ENCODE assay signal across 2 fruit fly cellular contexts in genomic region chr2L:4070442-4070841, dm6.
TF ChIP-seq lines count a peak whose summit lies in the region.

No protein-coding gene starts in this region.

TF ChIP-seq in whole organism, prepupa, 60 proteins besides CTCF, POLR2A, EP300 and RAD21:
- TF ChIP-seq Hr39 (GFP tag; optimal IDR thresholded peaks at IDR 0.05; lab: Kevin White, UChicago) (no peak), svp (GFP tag; lab: Kevin White, UChicago) (peak; percentile 58), CG3919 (GFP tag; optimal IDR thresholded peaks at IDR 0.05; lab: Kevin White, UChicago) (peak; percentile 3), achi (GFP tag; optimal IDR thresholded peaks at IDR 0.05; lab: Kevin White, UChicago) (peak; percentile 33), OdsH (GFP tag; optimal IDR thresholded peaks at IDR 0.05; lab: Kevin White, UChicago) (peak; percentile 43), Blimp-1 (GFP tag; optimal IDR thresholded peaks at IDR 0.05; lab: Kevin White, UChicago) (no peak), CG15336 (GFP tag; IDR thresholded peaks at IDR 0.05; lab: Robert Waterston, UW) (peak; percentile 41; the same call in 1 of the 2 replicates), Ets21C (GFP tag; optimal IDR thresholded peaks at IDR 0.05; lab: Kevin White, UChicago) (no peak), spab (GFP tag; optimal IDR thresholded peaks at IDR 0.05; lab: Kevin White, UChicago) (peak; percentile 11), CG6163 (GFP tag; IDR thresholded peaks at IDR 0.05; lab: Robert Waterston, UW) (peak; percentile 35; the same call in 2 of the 3 replicates), pdm3 (GFP tag; optimal IDR thresholded peaks at IDR 0.05; lab: Kevin White, UChicago) (peak; percentile 27), CG8319 (GFP tag; optimal IDR thresholded peaks at IDR 0.05; lab: Kevin White, UChicago) (no peak), CG6808 (GFP tag; optimal IDR thresholded peaks at IDR 0.05; lab: Kevin White, UChicago) (no peak), Eip78C (GFP tag; lab: Kevin White, UChicago) (peak; percentile 62), Ets96B (tag; optimal IDR thresholded peaks at IDR 0.05; lab: Kevin White, UChicago) (no peak), CG10631 (GFP tag; optimal IDR thresholded peaks at IDR 0.05; lab: Kevin White, UChicago) (peak; percentile 41), CG11762 (GFP tag; optimal IDR thresholded peaks at IDR 0.05; lab: Kevin White, UChicago; ENCODE audit: insufficient read depth) (no peak), CG34406 (GFP tag; optimal IDR thresholded peaks at IDR 0.05; lab: Kevin White, UChicago) (no peak), esn (GFP tag; optimal IDR thresholded peaks at IDR 0.05; lab: Kevin White, UChicago) (peak; percentile 30), eg (GFP tag; IDR thresholded peaks at IDR 0.05; lab: Robert Waterston, UW) (0 out of 3 replicates have a peak, but pooled peaks have one; percentile 11), cyc (GFP tag; optimal IDR thresholded peaks at IDR 0.05; lab: Kevin White, UChicago) (peak; percentile 6), CG6792 (GFP tag; optimal IDR thresholded peaks at IDR 0.05; lab: Kevin White, UChicago) (no peak), CG32006 (GFP tag; optimal IDR thresholded peaks at IDR 0.05; lab: Kevin White, UChicago) (peak; percentile 51), Hr4 (GFP tag; optimal IDR thresholded peaks at IDR 0.05; lab: Kevin White, UChicago) (peak; percentile 8), Smox (GFP tag; optimal IDR thresholded peaks at IDR 0.05; lab: Kevin White, UChicago) (no peak), CG31627 (GFP tag; optimal IDR thresholded peaks at IDR 0.05; lab: Kevin White, UChicago) (no peak), acj6 (GFP tag; optimal IDR thresholded peaks at IDR 0.05; lab: Kevin White, UChicago) (peak; percentile 3), CG8119 (GFP tag; IDR thresholded peaks at IDR 0.05; lab: Robert Waterston, UW) (peak; percentile 37; the same call in 1 of the 3 replicates), CG9139 (GFP tag; optimal IDR thresholded peaks at IDR 0.05; lab: Kevin White, UChicago) (no peak), CG10669 (GFP tag; optimal IDR thresholded peaks at IDR 0.05; lab: Kevin White, UChicago) (peak; percentile 25)

TF ChIP-seq in whole organism, pupa, 21 proteins besides CTCF, POLR2A, EP300 and RAD21:
- TF ChIP-seq fd96Ca (GFP tag; IDR thresholded peaks at IDR 0.05; lab: Robert Waterston, UW): peak; percentile 55; the same call in 1 of the 3 replicates
- peak; percentile 41 for TF ChIP-seq CG14655 (GFP tag; optimal IDR thresholded peaks at IDR 0.05; lab: Kevin White, UChicago)
- no peak for TF ChIP-seq CG13204 (GFP tag; optimal IDR thresholded peaks at IDR 0.05; lab: Kevin White, UChicago)
- no peak for TF ChIP-seq Pif1B (GFP tag; optimal IDR thresholded peaks at IDR 0.05; lab: Kevin White, UChicago)
- peak; percentile 24 for TF ChIP-seq CG8159 (tag; optimal IDR thresholded peaks at IDR 0.05; lab: Kevin White, UChicago)
- TF ChIP-seq CG15710 (tag; optimal IDR thresholded peaks at IDR 0.05; lab: Kevin White, UChicago): peak; percentile 2
- TF ChIP-seq CG32121 (GFP tag; IDR thresholded peaks at IDR 0.05; lab: Robert Waterston, UW): peak; percentile 35; the same call in 1 of the 2 replicates
- TF ChIP-seq CG8301 (tag; optimal IDR thresholded peaks at IDR 0.05; lab: Kevin White, UChicago): peak; percentile 24
- peak; percentile 40 for TF ChIP-seq CG9948 (tag; optimal IDR thresholded peaks at IDR 0.05; lab: Kevin White, UChicago)
- TF ChIP-seq CG4496 (GFP tag; IDR thresholded peaks at IDR 0.05; lab: Robert Waterston, UW): no peak; the same call in 2 of the 3 replicates
- no peak for TF ChIP-seq rn (GFP tag; IDR thresholded peaks at IDR 0.05; lab: Robert Waterston, UW)
- peak; percentile 12 for TF ChIP-seq CG17806 (tag; optimal IDR thresholded peaks at IDR 0.05; lab: Kevin White, UChicago)
- TF ChIP-seq Pif1A (GFP tag; optimal IDR thresholded peaks at IDR 0.05; lab: Kevin White, UChicago): peak; percentile 2
- TF ChIP-seq Ets98B (GFP tag; IDR thresholded peaks at IDR 0.05; lab: Robert Waterston, UW): 0 out of 2 replicates have a peak, but pooled peaks have one; percentile 7
